Fruit fly (Drosophila melanogaster) whole organism, adult: ENCODE results near the gene CG12479.

ENCODE experiments used
- CG11617 ChIP-seq: fragments of 200-800 bp; sonication (Bioruptor generic); optimal IDR thresholded peaks from 2 replicates; lab custom pipeline; 2017; ENCODE audit warnings: mild to moderate bottlenecking, missing biosample characterization, missing genetic modification reagents, missing genetic modification characterization
- CG12768 ChIP-seq: fragments of 200-800 bp; sonication (Bioruptor generic); optimal IDR thresholded peaks from 2 replicates; lab custom pipeline; 2017; ENCODE audit warnings: missing biosample characterization, missing genetic modification characterization, mild to moderate bottlenecking, moderate library complexity, missing genetic modification reagents
- CG14711 ChIP-seq: fragments of 200-800 bp; sonication (Bioruptor generic); optimal IDR thresholded peaks from 2 replicates; lab custom pipeline; 2018; ENCODE audit warnings: missing biosample characterization, mild to moderate bottlenecking, missing genetic modification characterization, moderate library complexity
- CG1620 ChIP-seq: fragments of 200-800 bp; sonication (Bioruptor generic); optimal IDR thresholded peaks from 2 replicates; lab custom pipeline; 2016; ENCODE audit warnings: missing biosample characterization, missing genetic modification characterization
- CG33017 ChIP-seq: fragments of 200-800 bp; sonication (Bioruptor generic); optimal IDR thresholded peaks from 2 replicates; lab custom pipeline; 2018; ENCODE audit warnings: missing biosample characterization, mild to moderate bottlenecking, missing genetic modification characterization, moderate library complexity
- CG5204 ChIP-seq: fragments of 200-800 bp; sonication (Bioruptor generic); optimal IDR thresholded peaks from 2 replicates; lab custom pipeline; 2016; ENCODE audit warnings: missing biosample characterization, missing genetic modification characterization
- CG7045 ChIP-seq: fragments of 200-800 bp; sonication (Bioruptor generic); optimal IDR thresholded peaks from 2 replicates; lab custom pipeline; 2017; ENCODE audit warnings: missing biosample characterization, mild to moderate bottlenecking, missing genetic modification characterization
- CG7101 ChIP-seq: fragments of 200-800 bp; sonication (Bioruptor generic); optimal IDR thresholded peaks from 2 replicates; lab custom pipeline; 2018; ENCODE audit warnings: missing biosample characterization, mild to moderate bottlenecking, missing genetic modification characterization, moderate library complexity
- Clk ChIP-seq: fragments of 200-800 bp; sonication (Bioruptor generic); optimal IDR thresholded peaks from 2 replicates; lab custom pipeline; 2017; ENCODE audit warnings: missing biosample characterization, missing genetic modification characterization
- Crg-1 ChIP-seq: fragments of 200-800 bp; sonication (Bioruptor generic); optimal IDR thresholded peaks from 2 replicates; lab custom pipeline; 2016; ENCODE audit warnings: missing biosample characterization, missing genetic modification characterization
- Hr96 ChIP-seq: fragments of 200-800 bp; sonication (Bioruptor generic); optimal IDR thresholded peaks from 2 replicates; lab custom pipeline; 2016; ENCODE audit warnings: missing biosample characterization, missing genetic modification characterization
- Mnt ChIP-seq: fragments of 200-800 bp; sonication (Bioruptor generic); optimal IDR thresholded peaks from 2 replicates; lab custom pipeline; 2016; ENCODE audit warnings: missing biosample characterization, mild to moderate bottlenecking, missing genetic modification characterization
- bab1 ChIP-seq: fragments of 200-800 bp; sonication (Bioruptor generic); optimal IDR thresholded peaks from 3 replicates; lab custom pipeline; 2019; ENCODE audit warnings: missing biosample characterization, mild to moderate bottlenecking, missing genetic modification characterization, moderate library complexity
- cic ChIP-seq: fragments of 200-800 bp; sonication (Bioruptor generic); optimal IDR thresholded peaks from 2 replicates; lab custom pipeline; 2017; ENCODE audit warnings: missing biosample characterization, mild to moderate bottlenecking, missing genetic modification characterization, moderate library complexity
- cnc ChIP-seq, 2 experiments: fragments of >200 bp; optimal IDR thresholded peaks; 2 replicates each; lab custom pipeline; 2017
- kay ChIP-seq: fragments of 200-800 bp; sonication (Bioruptor generic); peaks from one replicate; lab custom pipeline; 2016; ENCODE audit warnings: missing biosample characterization, missing genetic modification characterization, borderline replicate concordance
- ovo ChIP-seq: fragments of 200-800 bp; sonication (Bioruptor generic); optimal IDR thresholded peaks from 2 replicates; lab custom pipeline; 2016; ENCODE audit warnings: missing biosample characterization, missing genetic modification characterization
- pad ChIP-seq: fragments of 200-800 bp; sonication (Bioruptor generic); optimal IDR thresholded peaks from 3 replicates; lab custom pipeline; 2017; ENCODE audit warnings: missing biosample characterization, missing genetic modification characterization, mild to moderate bottlenecking, moderate library complexity, missing genetic modification reagents
- tj ChIP-seq: fragments of 200-800 bp; sonication (Bioruptor generic); optimal IDR thresholded peaks from 3 replicates; lab custom pipeline; 2017; ENCODE audit warnings: missing biosample characterization, mild to moderate bottlenecking, missing genetic modification characterization, moderate library complexity
- toe ChIP-seq: fragments of 200-800 bp; sonication (Bioruptor generic); optimal IDR thresholded peaks from 2 replicates; lab custom pipeline; 2016; ENCODE audit warnings: missing biosample characterization, missing genetic modification characterization

Gene CG12479

dm6 chrX:14151906-14152305 is at the start of gene CG12479:
TSS of gene CG12479 (minus strand) at chrX:14152006.
- TF ChIP-seq Clk (GFP tag; lab: Kevin White, UChicago) (no peak), toe (GFP tag; lab: Kevin White, UChicago) (no peak), CG33017 (no peak), Crg-1 (GFP tag; lab: Kevin White, UChicago) (no peak), cic (no peak), CG1620 (GFP tag; lab: Kevin White, UChicago) (no peak), tj (GFP tag; lab: Kevin White, UChicago) (no peak), Hr96 (GFP tag; lab: Kevin White, UChicago) (no peak), kay (GFP tag; lab: Kevin White, UChicago) (no peak), CG7045 (GFP tag; lab: Kevin White, UChicago) (no peak), cnc (optimal IDR thresholded peaks at IDR 0.05; lab: Kevin White, UChicago) (no peak), CG11617 (GFP tag; lab: Kevin White, UChicago) (no peak)

DNA sequence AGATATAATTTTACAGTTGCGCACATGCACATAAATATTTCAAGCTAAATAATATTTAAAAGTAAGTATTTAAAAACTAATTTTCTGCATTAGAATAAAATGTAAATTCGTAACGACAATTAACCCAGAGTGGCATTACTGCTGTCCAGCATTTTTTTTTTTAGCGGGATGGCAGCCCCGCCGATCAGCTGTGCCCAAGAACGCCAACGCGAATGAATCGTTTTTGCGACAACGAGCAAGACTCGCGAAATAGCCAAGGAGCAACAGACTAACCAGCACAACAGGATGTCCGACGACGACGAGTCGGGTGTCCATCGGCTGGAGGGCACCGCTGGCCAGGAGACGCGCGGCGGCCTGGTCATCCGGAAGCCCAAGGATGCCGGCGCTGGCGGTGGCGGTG is 49.4 kb upstream of the CG12479 start, which contains the start of gene Prp16:
Prp16 (plus strand) TSS at position 185 of the 400 bp plus-strand sequence.
- TF ChIP-seq CG5204 (GFP tag; lab: Kevin White, UChicago) (no peak), CG1620 (GFP tag; lab: Kevin White, UChicago) (no peak), Hr96 (GFP tag; lab: Kevin White, UChicago) (no peak), CG11617 (GFP tag; lab: Kevin White, UChicago) (no peak), CG33017 (no peak), cic (no peak), kay (GFP tag; lab: Kevin White, UChicago) (no peak), CG12768 (GFP tag; lab: Kevin White, UChicago) (no peak), pad (GFP tag; lab: Kevin White, UChicago) (no peak), ovo (GFP tag; lab: Kevin White, UChicago) (no peak), CG7101 (tag; lab: Kevin White, UChicago) (no peak), Crg-1 (GFP tag; lab: Kevin White, UChicago) (no peak), tj (GFP tag; lab: Kevin White, UChicago) (no peak), Clk (GFP tag; lab: Kevin White, UChicago) (no peak), CG14711 (tag; lab: Kevin White, UChicago) (no peak), Mnt (GFP tag; lab: Kevin White, UChicago) (no peak), bab1 (GFP tag; lab: Kevin White, UChicago) (no peak), CG7045 (GFP tag; lab: Kevin White, UChicago) (no peak), toe (GFP tag; lab: Kevin White, UChicago) (no peak), cnc (optimal IDR thresholded peaks at IDR 0.05; lab: Kevin White, UChicago) (no peak)

dm6 chrX:14199967-14200531 is 48.2 kb upstream of the CG12479 start, which contains the start of gene CG11590:
TSS of gene CG11590 (plus strand) at chrX:14200178.
- TF ChIP-seq bab1 (GFP tag; lab: Kevin White, UChicago): peak; percentile 38
- no peak for TF ChIP-seq cnc (optimal IDR thresholded peaks at IDR 0.05; lab: Kevin White, UChicago)

- TF ChIP-seq tj (GFP tag; lab: Kevin White, UChicago): no peak
- TF ChIP-seq ovo (GFP tag; lab: Kevin White, UChicago): peak; percentile 93
Observed at dm6 chrX:14193013-14193412, 41.2 kb upstream of the CG12479 start, which contains the start of gene yl. TSS of gene yl (plus strand) at chrX:14193214.

DNA sequence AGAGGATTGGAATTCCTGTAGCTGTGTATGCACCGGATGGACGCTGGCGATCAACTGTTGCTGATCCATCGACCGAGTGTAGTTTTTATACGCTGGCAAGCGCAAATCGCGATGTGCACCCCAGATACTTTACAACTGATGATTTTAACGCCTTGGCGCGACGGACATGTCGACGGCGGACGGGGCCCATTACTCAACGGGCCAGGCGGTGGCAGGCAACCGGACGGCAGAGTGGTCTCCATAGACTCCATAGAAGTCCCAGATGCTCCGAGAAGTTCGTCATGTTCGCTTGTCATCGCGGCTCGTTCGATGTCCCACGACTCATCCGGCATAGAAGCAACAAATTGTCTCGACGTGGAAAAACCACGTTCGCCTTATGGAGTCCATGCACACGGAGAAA is 40.1 kb upstream of the CG12479 start, which contains the start of gene CG13403:
CG13403 (minus strand) TSS at position 101 of the 400 bp plus-strand sequence.
- TF ChIP-seq CG7045 (GFP tag; lab: Kevin White, UChicago): no peak
- TF ChIP-seq kay (GFP tag; lab: Kevin White, UChicago): no peak
- TF ChIP-seq Crg-1 (GFP tag; lab: Kevin White, UChicago): no peak
- no peak for TF ChIP-seq CG14711 (tag; lab: Kevin White, UChicago)
- TF ChIP-seq CG12768 (GFP tag; lab: Kevin White, UChicago): no peak
- TF ChIP-seq Clk (GFP tag; lab: Kevin White, UChicago): no peak
- no peak for TF ChIP-seq Mnt (GFP tag; lab: Kevin White, UChicago)
- no peak for TF ChIP-seq Hr96 (GFP tag; lab: Kevin White, UChicago)
- no peak for TF ChIP-seq CG11617 (GFP tag; lab: Kevin White, UChicago)

dm6 chrX:14189216-14189615 is 37.4 kb upstream of the CG12479 start, which contains the start of gene CG11585:
TSS of gene CG11585 (plus strand) at chrX:14189516.
- TF ChIP-seq cnc (optimal IDR thresholded peaks at IDR 0.05; lab: Kevin White, UChicago) (no peak), CG12768 (GFP tag; lab: Kevin White, UChicago) (no peak), Hr96 (GFP tag; lab: Kevin White, UChicago) (no peak), pad (GFP tag; lab: Kevin White, UChicago) (no peak), CG11617 (GFP tag; lab: Kevin White, UChicago) (no peak), cic (no peak), bab1 (GFP tag; lab: Kevin White, UChicago) (no peak), CG7045 (GFP tag; lab: Kevin White, UChicago) (no peak), CG5204 (GFP tag; lab: Kevin White, UChicago) (no peak), CG14711 (tag; lab: Kevin White, UChicago) (no peak), tj (GFP tag; lab: Kevin White, UChicago) (no peak), toe (GFP tag; lab: Kevin White, UChicago) (no peak)
